Worm (Caenorhabditis elegans): Measurements from ENCODE around the gene dpf-1.

DNA sequence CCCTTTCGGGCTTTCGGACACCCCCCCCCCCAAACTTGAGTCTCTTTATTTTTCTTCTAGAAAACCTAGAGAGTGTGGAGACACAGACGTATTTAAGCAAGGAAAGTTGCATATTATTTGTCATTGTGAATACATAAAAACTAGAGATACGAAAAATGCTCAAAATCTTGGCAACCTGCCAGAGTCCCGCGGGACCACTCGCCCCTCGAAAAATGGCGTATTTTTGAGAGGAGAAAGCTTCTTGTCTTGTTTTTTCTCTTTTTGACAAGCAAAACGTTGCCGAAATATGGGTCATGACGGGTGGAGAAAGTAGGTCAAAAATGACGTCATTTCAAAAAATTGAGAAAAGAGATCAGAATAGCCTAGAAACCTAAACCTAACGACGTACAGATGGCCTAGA lies 49.3 kb downstream of the dpf-1 start:
- TF ChIP-seq elt-3 (tag; optimal IDR thresholded peaks at IDR 0.05) (no peak), pqm-1 (tag; optimal IDR thresholded peaks at IDR 0.05) (no peak), snpc-4 (tag; optimal IDR thresholded peaks at IDR 0.05) (no peak), ztf-11 (tag; optimal IDR thresholded peaks at IDR 0.05) (no peak), nhr-23 (tag; optimal IDR thresholded peaks at IDR 0.05) (no peak), nhr-237 (tag; optimal IDR thresholded peaks at IDR 0.05) (no peak), ZK546.5 (tag; optimal IDR thresholded peaks at IDR 0.05) (no peak)

Measured in whole organism, L3 larva.